Worm (Caenorhabditis elegans): ENCODE measurements around the gene bre-3.

DNA sequence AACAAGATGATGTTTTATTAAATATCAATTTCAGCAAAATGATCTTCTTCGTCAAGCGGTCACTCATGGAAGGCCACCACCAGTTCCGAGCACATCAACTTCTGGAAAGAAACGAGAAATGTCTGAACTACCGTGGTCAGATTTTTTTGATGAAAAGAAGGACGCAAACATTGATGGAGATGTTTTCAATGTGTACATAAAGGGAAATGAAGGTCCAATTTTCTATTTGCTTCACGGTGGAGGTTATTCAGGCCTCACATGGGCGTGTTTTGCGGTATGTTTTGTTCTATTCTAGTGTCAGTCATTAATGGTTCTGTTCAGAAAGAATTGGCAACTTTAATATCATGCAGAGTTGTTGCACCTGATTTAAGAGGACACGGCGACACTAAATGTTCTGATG is 19.4 kb downstream of the bre-3 start, which contains the start of gene B0464.6:
- no peak for TF ChIP-seq elt-2 (tag; optimal IDR thresholded peaks at IDR 0.05)
- no peak for TF ChIP-seq ztf-4 (tag; optimal IDR thresholded peaks at IDR 0.05)
- TF ChIP-seq zag-1 (tag; optimal IDR thresholded peaks at IDR 0.05): no peak
- no peak for TF ChIP-seq nhr-11 (tag; optimal IDR thresholded peaks at IDR 0.05)
- TF ChIP-seq fkh-10 (GFP tag; optimal IDR thresholded peaks at IDR 0.05): no peak
- TF ChIP-seq ztf-11 (tag; optimal IDR thresholded peaks at IDR 0.05): no peak
- TF ChIP-seq nhr-12 (tag; optimal IDR thresholded peaks at IDR 0.05): no peak
- TF ChIP-seq ceh-82 (tag; optimal IDR thresholded peaks at IDR 0.05): no peak
- TF ChIP-seq nhr-237 (tag; optimal IDR thresholded peaks at IDR 0.05): no peak
- no peak for TF ChIP-seq unc-39 (tag; optimal IDR thresholded peaks at IDR 0.05)
- TF ChIP-seq nhr-23 (tag; optimal IDR thresholded peaks at IDR 0.05): no peak
- no peak for TF ChIP-seq ceh-16 (tag; optimal IDR thresholded peaks at IDR 0.05)
- TF ChIP-seq nhr-76 (tag; optimal IDR thresholded peaks at IDR 0.05): no peak
- no peak for TF ChIP-seq nfya-1 (tag; optimal IDR thresholded peaks at IDR 0.05; ENCODE audit: insufficient read depth)

Measured in whole organism, L3 larva.